Fruit fly (Drosophila melanogaster): ENCODE data around the gene Sod1.

The Sod1 gene

dm6 chr3L:11074043-11074853 lies 39.3 kb downstream of the Sod1 start, which contains the start of the genes Pfdn2 and Noc1 (continued):
- no peak for TF ChIP-seq peb (GFP tag; IDR thresholded peaks at IDR 0.05)
- TF ChIP-seq Dref (GFP tag; IDR thresholded peaks at IDR 0.05): no peak
- peak; percentile 27 for TF ChIP-seq zfh2 (GFP tag; optimal IDR thresholded peaks at IDR 0.05)
- TF ChIP-seq fd102C (GFP tag; optimal IDR thresholded peaks at IDR 0.05): no peak
- no peak for TF ChIP-seq kni (GFP tag; optimal IDR thresholded peaks at IDR 0.05)
- peak; percentile 86 for TF ChIP-seq MESR4 (GFP tag; optimal IDR thresholded peaks at IDR 0.05)
- peak; percentile 33 for TF ChIP-seq CG10654 (GFP tag; optimal IDR thresholded peaks at IDR 0.05)
- TF ChIP-seq ewg (GFP tag; optimal IDR thresholded peaks at IDR 0.05): peak; percentile 53
- TF ChIP-seq CG4328 (GFP tag; optimal IDR thresholded peaks at IDR 0.05): no peak
- TF ChIP-seq CG6254 (GFP tag; optimal IDR thresholded peaks at IDR 0.05): no peak
- peak; percentile 70 for TF ChIP-seq CG2120 (GFP tag; optimal IDR thresholded peaks at IDR 0.05)
- no peak for TF ChIP-seq CG6765 (GFP tag; optimal IDR thresholded peaks at IDR 0.05)
- no peak for TF ChIP-seq Antp (GFP tag; optimal IDR thresholded peaks at IDR 0.05)
- peak; percentile 6 for TF ChIP-seq CG15479 (GFP tag; optimal IDR thresholded peaks at IDR 0.05)
- TF ChIP-seq CG6683 (GFP tag; optimal IDR thresholded peaks at IDR 0.05): peak; percentile 5
- TF ChIP-seq CG17385 (GFP tag; optimal IDR thresholded peaks at IDR 0.05): peak; percentile 35
- no peak for TF ChIP-seq Doc2 (GFP tag; IDR thresholded peaks at IDR 0.05)
- peak in 1 of 2 experiments; percentile 66 for TF ChIP-seq crp (GFP tag; optimal IDR thresholded peaks at IDR 0.05)
- TF ChIP-seq Atf3 (GFP tag; optimal IDR thresholded peaks at IDR 0.05): no peak
- no peak for TF ChIP-seq CG7271 (tag; optimal IDR thresholded peaks at IDR 0.05)
- TF ChIP-seq sna (GFP tag; IDR thresholded peaks at IDR 0.05; ENCODE audit: partially characterized antibody): no peak
- no peak for TF ChIP-seq NC2α (GFP tag; optimal IDR thresholded peaks at IDR 0.05)
- TF ChIP-seq gsb-n (tag; optimal IDR thresholded peaks at IDR 0.05): no peak
- peak; percentile 57 for TF ChIP-seq dm (GFP tag; optimal IDR thresholded peaks at IDR 0.05)
- TF ChIP-seq HLH54F (GFP tag; optimal IDR thresholded peaks at IDR 0.05): no peak
- no peak for TF ChIP-seq CG43689 (GFP tag; IDR thresholded peaks at IDR 0.05)
- TF ChIP-seq MBD-R2 (GFP tag; IDR thresholded peaks at IDR 0.05): peak; percentile 34; the same call in 1 of the 2 replicates
- no peak for TF ChIP-seq jing (GFP tag; optimal IDR thresholded peaks at IDR 0.05)
- peak; percentile 74 for TF ChIP-seq CG12659 (GFP tag; optimal IDR thresholded peaks at IDR 0.05)
- TF ChIP-seq CG30020 (tag; optimal IDR thresholded peaks at IDR 0.05): peak; percentile 54
- TF ChIP-seq Abd-B (GFP tag; optimal IDR thresholded peaks at IDR 0.05): no peak
- peak; percentile 42; the same call in 1 of the 2 replicates for TF ChIP-seq E2f1 (GFP tag; IDR thresholded peaks at IDR 0.05)
- TF ChIP-seq HLHmδ (GFP tag; optimal IDR thresholded peaks at IDR 0.05): no peak
- 0 out of 2 replicates have a peak, but pooled peaks have one; percentile 25 for TF ChIP-seq stc (GFP tag; IDR thresholded peaks at IDR 0.05)
- TF ChIP-seq sr (GFP tag; IDR thresholded peaks at IDR 0.05): no peak
- no peak for TF ChIP-seq Dip2 (GFP tag; IDR thresholded peaks at IDR 0.05)
- no peak for TF ChIP-seq CG2129 (GFP tag; IDR thresholded peaks at IDR 0.05; ENCODE audit: partially characterized antibody)
- no peak for TF ChIP-seq CHES-1-like (GFP tag; optimal IDR thresholded peaks at IDR 0.05)
- no peak for TF ChIP-seq pb (GFP tag; optimal IDR thresholded peaks at IDR 0.05)
- TF ChIP-seq BEAF-32 (GFP tag; optimal IDR thresholded peaks at IDR 0.05): peak; percentile 16
- TF ChIP-seq hkb (optimal IDR thresholded peaks at IDR 0.05): no peak
- no peak; the same call in 1 of the 2 replicates for TF ChIP-seq hkb (GFP tag; IDR thresholded peaks at IDR 0.05)
- no peak for TF ChIP-seq CG10543 (GFP tag; optimal IDR thresholded peaks at IDR 0.05)
- TF ChIP-seq trem (tag; optimal IDR thresholded peaks at IDR 0.05): no peak
- no peak for TF ChIP-seq Adf1 (GFP tag; IDR thresholded peaks at IDR 0.05)
- no peak for TF ChIP-seq CG17359 (tag; optimal IDR thresholded peaks at IDR 0.05)
- TF ChIP-seq CG10147 (GFP tag; optimal IDR thresholded peaks at IDR 0.05): no peak
- peak; percentile 59 for TF ChIP-seq CG4617 (GFP tag; optimal IDR thresholded peaks at IDR 0.05; ENCODE audit: borderline replicate concordance)
- TF ChIP-seq tx (GFP tag; optimal IDR thresholded peaks at IDR 0.05): no peak

All from whole organism, embryonic.